Fruit fly (Drosophila melanogaster): ENCODE data around the gene Nepl3.
A peak's percentile ranks its signal among the peaks of the same experiment; 100 is the strongest.

Gene Nepl3

DNA sequence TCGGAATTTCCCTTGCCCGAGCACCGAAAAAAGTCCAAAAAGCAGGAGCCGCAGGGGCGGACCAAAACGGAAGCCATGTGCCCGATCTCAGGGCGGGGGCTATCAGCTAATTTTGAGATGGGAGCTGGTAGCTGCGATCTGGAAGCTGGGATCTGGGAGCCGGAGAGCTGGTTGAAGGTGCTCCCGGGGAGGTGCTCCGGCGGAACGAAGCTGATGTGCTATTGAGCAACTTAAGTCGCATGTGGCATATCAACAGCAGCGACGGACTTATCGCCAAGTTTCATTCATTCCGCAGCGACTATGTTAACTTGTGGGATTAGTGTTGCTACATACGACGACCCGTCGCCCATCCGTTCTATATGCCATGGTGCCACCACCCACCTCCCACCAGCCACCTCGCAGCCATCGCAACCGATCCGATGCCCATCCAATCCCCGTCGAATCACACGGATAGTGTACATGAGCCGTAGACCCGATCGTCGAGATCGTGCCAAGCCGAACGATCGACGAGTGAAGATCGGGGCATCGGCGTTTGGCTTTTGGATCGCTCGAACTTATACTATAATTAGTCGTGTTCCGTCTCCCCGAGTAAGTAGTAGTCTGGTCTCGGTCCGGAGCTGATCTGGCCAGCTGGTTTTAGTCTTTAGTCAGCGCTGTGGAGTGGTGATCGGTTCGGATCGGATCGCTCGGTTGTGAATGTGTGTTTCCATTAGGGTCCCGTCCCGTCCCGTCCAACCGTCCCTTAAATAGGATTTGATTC is 28.8 kb downstream of the Nepl3 start, which contains the start of gene Col4a1:
Gene Col4a1, plus strand, starts transcription at position 561 of the 760 bp plus-strand sequence.
- no peak for TF ChIP-seq CG8478 (optimal IDR thresholded peaks at IDR 0.05)
- no peak for TF ChIP-seq CTCF (optimal IDR thresholded peaks at IDR 0.05)

DNA sequence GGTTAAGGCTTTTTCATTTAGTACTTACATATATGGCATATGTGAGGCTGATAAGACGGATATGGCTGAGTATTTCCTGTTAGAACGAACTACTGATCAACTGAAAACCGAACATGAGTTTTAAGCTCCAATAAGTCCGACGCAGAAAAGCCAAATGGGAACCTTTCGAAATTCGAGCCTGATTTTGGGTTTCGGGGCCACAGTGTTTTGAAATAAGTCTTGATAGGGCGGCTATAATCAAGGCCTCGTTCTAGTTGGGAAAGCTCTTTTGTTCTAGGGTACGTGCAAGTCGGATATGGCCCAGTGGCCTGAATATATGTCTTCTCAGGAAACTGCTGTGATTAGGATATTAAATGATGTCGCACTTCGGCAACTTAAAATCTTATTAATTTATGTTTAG is 30.0 kb downstream of the Nepl3 start, which contains the start of gene vkg:
Gene vkg, minus strand, starts transcription at position 101 of the 400 bp plus-strand sequence.
- TF ChIP-seq CG8478 (optimal IDR thresholded peaks at IDR 0.05) = no peak
- TF ChIP-seq CTCF (optimal IDR thresholded peaks at IDR 0.05) = no peak

DNA sequence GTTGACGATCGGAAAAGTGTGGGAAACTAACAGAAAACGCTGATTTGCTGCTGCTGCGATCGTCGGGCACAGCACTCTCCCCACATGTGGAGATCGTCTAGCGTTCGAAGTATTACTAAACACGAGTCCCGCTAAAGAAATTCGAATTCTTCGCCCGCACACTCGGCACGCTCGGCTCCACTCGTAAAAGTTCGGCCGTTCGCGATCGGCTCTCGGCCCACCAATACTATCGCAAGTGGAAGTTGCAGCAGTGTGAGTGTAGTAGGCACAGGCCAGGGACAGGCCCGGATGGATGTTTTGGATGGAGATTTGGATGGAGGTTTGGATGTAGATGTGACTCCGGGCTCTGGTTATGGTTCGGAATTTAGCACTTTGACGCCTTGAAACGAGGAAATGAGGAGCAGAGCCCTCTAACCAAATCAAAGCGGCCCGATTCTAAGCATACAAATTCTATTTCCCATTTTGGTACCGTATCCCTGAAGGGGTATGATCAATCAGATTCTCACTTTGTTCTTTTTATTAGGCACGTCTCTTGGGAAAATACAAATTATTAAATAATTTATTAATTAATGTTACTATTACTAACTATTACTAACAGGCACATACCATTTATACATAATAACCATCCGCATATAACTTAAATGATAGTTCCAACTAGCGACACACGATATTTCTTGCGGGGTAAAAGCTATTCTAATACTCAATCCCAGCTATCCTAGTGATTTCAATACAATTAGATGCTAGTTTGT is 30.6 kb downstream of the Nepl3 start:
- TF ChIP-seq CG8478 (optimal IDR thresholded peaks at IDR 0.05) (no peak), CTCF (optimal IDR thresholded peaks at IDR 0.05) (no peak)

DNA sequence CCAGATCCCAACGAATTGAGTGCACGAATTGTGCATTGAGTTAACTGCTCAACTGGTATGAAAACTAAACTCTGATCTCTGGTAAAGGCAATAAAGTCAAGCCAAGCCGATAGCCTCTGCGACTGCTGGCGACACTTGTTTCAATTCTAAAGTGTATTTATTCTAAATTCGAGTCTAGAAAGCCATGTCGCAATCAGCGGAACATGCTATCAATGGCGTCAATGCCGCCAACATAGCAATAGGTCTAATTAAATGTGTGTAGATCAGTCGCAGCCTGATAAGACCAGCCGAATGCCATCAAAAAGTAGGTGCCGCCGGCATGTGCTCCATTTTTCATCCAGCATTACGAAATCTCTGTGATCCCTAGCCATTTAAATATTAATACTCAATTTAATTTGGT is 32.5 kb downstream of the Nepl3 start:
- TF ChIP-seq CG8478 (optimal IDR thresholded peaks at IDR 0.05) = no peak
- TF ChIP-seq CTCF (optimal IDR thresholded peaks at IDR 0.05) = no peak

DNA sequence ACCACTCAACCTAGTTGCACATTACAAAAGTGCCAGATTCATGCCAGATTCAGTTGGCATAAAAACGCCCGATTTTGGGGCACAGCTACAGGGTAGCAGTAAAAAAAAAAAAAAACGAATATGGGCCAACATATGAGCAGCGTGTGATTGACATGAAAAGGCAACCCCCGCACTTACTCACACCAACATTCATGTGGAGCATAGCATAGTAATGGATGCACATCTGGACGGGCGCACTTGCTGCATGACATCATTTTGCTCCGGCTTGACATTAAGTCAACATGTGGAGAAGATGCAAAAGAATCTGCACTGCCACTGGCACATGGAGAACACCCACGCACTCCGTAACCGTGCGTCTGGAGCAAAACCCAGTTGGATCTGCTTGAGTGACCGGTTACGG is 35.4 kb downstream of the Nepl3 start:
- TF ChIP-seq CTCF (optimal IDR thresholded peaks at IDR 0.05) = no peak
- no peak for TF ChIP-seq CG8478 (optimal IDR thresholded peaks at IDR 0.05)

DNA sequence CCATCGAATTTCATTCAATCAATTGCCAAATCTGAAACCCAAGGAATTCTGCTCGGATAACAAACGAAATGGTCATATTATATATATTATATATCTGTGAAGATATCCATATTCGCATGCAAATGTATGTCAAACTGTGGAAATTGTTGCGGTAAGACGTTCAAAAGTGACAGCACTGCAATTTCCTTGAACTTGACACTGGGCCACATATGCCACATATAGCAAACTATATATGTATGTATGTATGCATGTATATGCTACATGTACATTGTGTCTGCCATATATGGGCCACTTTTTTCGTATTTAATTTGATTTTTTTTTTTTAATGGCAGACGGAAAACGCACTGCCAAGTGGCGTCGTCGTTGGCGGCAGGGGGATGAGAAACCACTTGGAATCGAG is 37.6 kb downstream of the Nepl3 start:
- no peak for TF ChIP-seq CTCF (optimal IDR thresholded peaks at IDR 0.05)
- TF ChIP-seq CG8478 (optimal IDR thresholded peaks at IDR 0.05) = no peak

DNA sequence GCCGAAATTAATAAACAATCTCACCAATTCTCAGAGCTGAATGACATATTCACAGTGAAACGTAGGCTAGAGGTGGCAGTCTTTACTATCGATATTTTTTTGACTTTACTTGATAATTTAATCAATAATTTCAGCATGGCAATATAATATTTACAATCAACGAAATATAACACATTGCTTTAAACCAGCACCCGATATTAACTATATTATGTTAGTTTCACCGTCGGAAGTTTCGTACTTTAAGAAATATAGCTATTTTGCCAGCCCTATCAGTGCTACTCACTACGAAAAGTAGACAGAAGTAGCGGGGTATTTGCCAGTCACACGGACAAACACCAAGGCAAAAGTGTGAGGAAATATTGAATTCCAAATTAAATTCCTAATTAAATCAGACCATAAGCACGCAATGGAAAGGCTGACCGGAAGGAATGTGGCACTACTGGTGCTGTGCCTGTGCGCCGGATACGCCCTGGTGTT is 47.2 kb downstream of the Nepl3 start, which contains the start of the genes CG31917, Tfb5 and SelT:
Gene CG31917, minus strand, starts transcription at position 51 of the 477 bp plus-strand sequence.
Gene Tfb5, minus strand, starts transcription at position 51 of the 477 bp plus-strand sequence.
Gene SelT, plus strand, starts transcription at position 139 of the 477 bp plus-strand sequence.
- no peak for TF ChIP-seq CG8478 (optimal IDR thresholded peaks at IDR 0.05)
- peak in 1 of 2 experiments; percentile 10 for TF ChIP-seq CTCF (optimal IDR thresholded peaks at IDR 0.05)

DNA sequence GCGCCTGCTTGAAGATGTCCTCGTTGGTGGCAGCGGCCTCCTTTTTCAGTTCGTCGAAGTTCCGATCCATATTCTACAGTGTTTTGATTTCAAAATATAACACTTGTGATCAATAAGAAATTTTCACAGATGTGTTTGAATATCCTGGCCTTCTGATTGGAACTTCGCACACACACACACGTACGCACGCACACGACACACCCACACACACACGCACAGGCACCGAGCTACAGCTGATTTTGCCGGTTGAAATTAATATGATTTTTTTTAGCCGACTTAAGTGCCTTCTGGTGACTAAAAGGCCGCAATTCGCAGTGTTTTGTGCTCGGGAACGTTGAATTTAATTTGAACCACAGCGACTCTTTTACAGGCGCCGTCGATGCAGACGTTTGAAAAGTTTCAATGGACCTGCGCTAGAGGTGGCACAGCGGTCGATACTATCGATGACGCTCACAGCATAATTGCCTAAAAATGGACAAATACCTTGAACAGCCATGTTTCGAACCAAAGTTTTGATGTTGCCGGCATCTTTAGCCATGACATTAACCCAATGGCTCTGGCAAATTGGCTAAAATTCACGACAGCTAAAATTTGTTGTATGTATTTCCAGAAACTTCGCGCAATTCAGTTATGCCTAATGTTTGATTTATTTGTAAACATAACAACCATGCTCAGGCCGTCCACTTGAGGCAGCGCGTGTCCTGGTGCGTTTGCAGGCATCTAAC is 48.6 kb downstream of the Nepl3 start, which contains the start of gene Rtnl1:
Gene Rtnl1, minus strand, starts transcription at position 415 of the 725 bp plus-strand sequence.
- peak; percentile 53 to 60 for TF ChIP-seq CTCF (optimal IDR thresholded peaks at IDR 0.05)
- no peak for TF ChIP-seq CG8478 (optimal IDR thresholded peaks at IDR 0.05)

DNA sequence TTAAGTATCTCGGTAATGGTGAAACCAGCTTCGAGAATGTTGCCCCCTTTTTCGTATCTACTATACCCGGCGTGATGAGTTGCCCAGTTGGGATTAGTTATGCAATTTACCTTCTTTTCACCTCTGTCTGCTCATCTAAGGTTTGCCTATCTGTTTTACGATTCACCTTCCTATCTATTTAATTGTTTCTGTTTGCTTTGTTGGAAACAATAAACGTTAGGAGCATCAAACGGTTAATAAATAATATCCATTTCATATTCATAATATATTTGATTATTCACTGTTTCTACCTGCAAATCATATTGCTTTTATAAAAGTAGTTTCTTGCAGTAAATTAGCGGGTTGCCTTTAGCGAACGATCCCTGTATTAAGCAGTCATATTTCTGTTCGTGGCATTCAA is 50.8 kb downstream of the Nepl3 start:
- TF ChIP-seq CG8478 (optimal IDR thresholded peaks at IDR 0.05) = no peak
- no peak for TF ChIP-seq CTCF (optimal IDR thresholded peaks at IDR 0.05)

DNA sequence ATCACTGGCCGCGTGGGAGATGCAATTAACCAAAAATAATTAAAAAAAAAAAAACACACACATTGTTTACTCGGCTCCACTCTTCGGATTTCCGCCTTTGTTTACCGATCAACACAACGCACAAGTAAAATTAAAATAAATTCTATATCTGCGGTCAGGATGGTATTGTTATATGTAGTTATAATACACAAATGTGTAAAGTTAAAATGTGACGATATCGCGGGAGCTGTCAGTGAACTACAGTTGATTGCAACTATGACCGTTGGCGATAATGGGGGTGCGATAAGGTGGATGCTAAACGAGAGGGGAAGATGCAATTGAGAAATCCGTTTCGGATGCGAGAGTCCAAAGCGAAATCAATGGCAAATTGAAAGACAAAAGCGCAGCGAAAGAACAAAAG is 51.7 kb downstream of the Nepl3 start:
- TF ChIP-seq CTCF (optimal IDR thresholded peaks at IDR 0.05) = no peak
- no peak for TF ChIP-seq CG8478 (optimal IDR thresholded peaks at IDR 0.05)
